Fruit fly (Drosophila melanogaster) whole organism, embryonic: ENCODE data around the gene CG14302.

Source experiments
- BEAF-32 ChIP-seq: fragments of 200-800 bp; sonication (Bioruptor generic); optimal IDR thresholded peaks from 3 replicates; lab custom pipeline; 2017; ENCODE audit warnings: missing biosample characterization, missing genetic modification characterization, mild to moderate bottlenecking, moderate library complexity, missing genetic modification reagents
- CG10462 ChIP-seq: fragments of 200-800 bp; sonication (Bioruptor generic); optimal IDR thresholded peaks from 2 replicates; lab custom pipeline; 2016; ENCODE audit warnings: missing biosample characterization, missing genetic modification characterization
- CG10959 ChIP-seq: fragments of 200-800 bp; sonication (Bioruptor generic); IDR thresholded peaks from 2 replicates; pipeline ENCODE4 v1.3.6; 2022; ENCODE audit warnings: missing biosample characterization, missing genetic modification characterization
- CG11093 ChIP-seq: fragments of 200-800 bp; sonication (Bioruptor generic); IDR thresholded peaks from 3 replicates; pipeline ENCODE4 v1.3.6; 2022; ENCODE audit warnings: missing biosample characterization, missing genetic modification characterization
- CG11398 ChIP-seq: fragments of 200-800 bp; sonication (Bioruptor generic); optimal IDR thresholded peaks from 2 replicates; lab custom pipeline; 2016; ENCODE audit warnings: missing biosample characterization, missing genetic modification characterization
- CG11504 ChIP-seq: fragments of 200-800 bp; sonication (Bioruptor generic); optimal IDR thresholded peaks from 3 replicates; lab custom pipeline; 2019; ENCODE audit warnings: missing biosample characterization, mild to moderate bottlenecking, missing genetic modification characterization, moderate library complexity
- CG12236 ChIP-seq: fragments of 200-800 bp; sonication (Bioruptor generic); optimal IDR thresholded peaks from 2 replicates; lab custom pipeline; 2016; ENCODE audit warnings: missing biosample characterization, missing genetic modification characterization
- CG14710 ChIP-seq: fragments of 200-800 bp; sonication (Bioruptor generic); optimal IDR thresholded peaks from 3 replicates; lab custom pipeline; 2019; ENCODE audit warnings: missing biosample characterization, mild to moderate bottlenecking, missing genetic modification characterization, moderate library complexity
- CG1602 ChIP-seq: fragments of 200-800 bp; sonication (Bioruptor generic); optimal IDR thresholded peaks from 3 replicates; lab custom pipeline; 2016; ENCODE audit warnings: missing biosample characterization, missing genetic modification characterization
- CG16779 ChIP-seq: fragments of 200-800 bp; sonication (Bioruptor generic); IDR thresholded peaks from 2 replicates; pipeline ENCODE4 v1.3.6; 2022; ENCODE audit warnings: missing biosample characterization, missing genetic modification characterization
- CG16863 ChIP-seq: fragments of 200-800 bp; sonication (Bioruptor generic); optimal IDR thresholded peaks from 3 replicates; lab custom pipeline; 2016; ENCODE audit warnings: missing biosample characterization, missing genetic modification characterization
- CG17802 ChIP-seq: fragments of 200-800 bp; sonication (Bioruptor generic); optimal IDR thresholded peaks from 2 replicates; lab custom pipeline; 2018; ENCODE audit warnings: missing biosample characterization, mild to moderate bottlenecking, missing genetic modification characterization, moderate library complexity
- CG17912 ChIP-seq: fragments of 200-800 bp; sonication (Bioruptor generic); optimal IDR thresholded peaks from 2 replicates; lab custom pipeline; 2018; ENCODE audit warnings: missing biosample characterization, mild to moderate bottlenecking, missing genetic modification characterization
- CG32772 ChIP-seq: fragments of 200-800 bp; sonication (Bioruptor generic); IDR thresholded peaks from 2 replicates; pipeline ENCODE4 v1.3.6; 2022; ENCODE audit warnings: missing biosample characterization, missing genetic modification characterization
- CG4617 ChIP-seq: fragments of 200-800 bp; sonication (Bioruptor generic); optimal IDR thresholded peaks from 3 replicates; lab custom pipeline; 2016; ENCODE audit warnings: missing biosample characterization, missing genetic modification characterization, borderline replicate concordance
- CG4730 ChIP-seq: fragments of 200-800 bp; sonication (Bioruptor generic); IDR thresholded peaks from 2 replicates; pipeline ENCODE4 v1.3.6; 2022; ENCODE audit warnings: missing biosample characterization, missing genetic modification characterization
- CG4854 ChIP-seq: fragments of 200-800 bp; sonication (Bioruptor generic); optimal IDR thresholded peaks from 2 replicates; lab custom pipeline; 2016; ENCODE audit warnings: missing biosample characterization, missing genetic modification characterization, inconsistent platforms
- CG7928 ChIP-seq: fragments of 200-800 bp; sonication (Bioruptor generic); optimal IDR thresholded peaks from 2 replicates; lab custom pipeline; 2017; ENCODE audit warnings: missing biosample characterization, mild to moderate bottlenecking, missing genetic modification characterization
- CoRest ChIP-seq: fragments of 200-800 bp; sonication (Bioruptor generic); optimal IDR thresholded peaks from 3 replicates; lab custom pipeline; 2018; ENCODE audit warnings: missing biosample characterization, mild to moderate bottlenecking, missing genetic modification characterization, moderate library complexity
- CrebB ChIP-seq: fragments of 200-800 bp; sonication (Bioruptor generic); optimal IDR thresholded peaks from 3 replicates; lab custom pipeline; 2018; ENCODE audit warnings: missing biosample characterization, mild to moderate bottlenecking, missing genetic modification characterization
- Dad ChIP-seq: fragments of 200-800 bp; sonication (Bioruptor generic); optimal IDR thresholded peaks from 3 replicates; lab custom pipeline; 2016; ENCODE audit warnings: missing biosample characterization, missing genetic modification characterization
- Dbx ChIP-seq: fragments of 200-800 bp; sonication (Bioruptor generic); IDR thresholded peaks from 3 replicates; pipeline ENCODE4 v1.3.6; 2022; ENCODE audit warnings: missing biosample characterization, missing genetic modification characterization
- Dek ChIP-seq: fragments of 200-800 bp; sonication (Bioruptor generic); optimal IDR thresholded peaks from 3 replicates; lab custom pipeline; 2019; ENCODE audit warnings: missing biosample characterization, mild to moderate bottlenecking, missing genetic modification characterization, moderate library complexity
- E2f1 ChIP-seq: fragments of 200-800 bp; sonication (Bioruptor generic); IDR thresholded peaks from 2 replicates; pipeline ENCODE4 v1.3.6; 2022; ENCODE audit warnings: missing biosample characterization, missing genetic modification characterization
- E2f2 ChIP-seq: fragments of 200-800 bp; sonication (Bioruptor generic); IDR thresholded peaks from 2 replicates; pipeline ENCODE4 v1.3.6; 2022; ENCODE audit warnings: missing biosample characterization, missing genetic modification characterization
- Ets65A ChIP-seq: fragments of 200-800 bp; sonication (Bioruptor generic); peaks from one replicate; lab custom pipeline; 2016; ENCODE audit warnings: missing biosample characterization, missing genetic modification characterization
- Ets97D ChIP-seq: fragments of 200-800 bp; sonication (Bioruptor generic); optimal IDR thresholded peaks from 3 replicates; lab custom pipeline; 2016; ENCODE audit warnings: missing biosample characterization, missing genetic modification characterization
- Gsc ChIP-seq: fragments of 200-800 bp; sonication (Bioruptor generic); IDR thresholded peaks from 2 replicates; pipeline ENCODE4 v1.3.6; 2022; ENCODE audit warnings: missing biosample characterization, missing genetic modification characterization
- HLH54F ChIP-seq: fragments of 200-800 bp; sonication (Bioruptor generic); optimal IDR thresholded peaks from 3 replicates; lab custom pipeline; 2016; ENCODE audit warnings: missing biosample characterization, missing genetic modification characterization
- MESR4 ChIP-seq: fragments of 200-800 bp; sonication (Bioruptor generic); optimal IDR thresholded peaks from 2 replicates; lab custom pipeline; 2018; ENCODE audit warnings: missing biosample characterization, mild to moderate bottlenecking, missing genetic modification characterization, moderate library complexity
- Mad ChIP-seq: fragments of 200-800 bp; sonication (Bioruptor generic); optimal IDR thresholded peaks from 2 replicates; lab custom pipeline; 2016; ENCODE audit warnings: missing biosample characterization, missing genetic modification characterization
- Med ChIP-seq: fragments of 200-800 bp; sonication (Bioruptor generic); peaks from one replicate; lab custom pipeline; 2016; ENCODE audit warnings: missing biosample characterization, missing genetic modification characterization, mild to moderate bottlenecking, inconsistent platforms, moderate library complexity
- Oli ChIP-seq: fragments of 200-800 bp; sonication (Bioruptor generic); optimal IDR thresholded peaks from 2 replicates; lab custom pipeline; 2018; ENCODE audit warnings: missing biosample characterization, mild to moderate bottlenecking, missing genetic modification characterization, moderate library complexity
- Scr ChIP-seq: fragments of 200-800 bp; sonication (Bioruptor generic); IDR thresholded peaks from 2 replicates; pipeline ENCODE4 v1.3.6; 2022; ENCODE audit warnings: missing biosample characterization, missing genetic modification characterization; ENCODE audit not compliant: partially characterized antibody
- abd-A ChIP-seq: fragments of 200-800 bp; sonication (Bioruptor generic); optimal IDR thresholded peaks from 3 replicates; lab custom pipeline; 2019; ENCODE audit warnings: missing biosample characterization, mild to moderate bottlenecking, missing genetic modification characterization, moderate library complexity
- dimm ChIP-seq: fragments of 200-800 bp; sonication (Bioruptor generic); IDR thresholded peaks from 2 replicates; pipeline ENCODE4 v1.3.6; 2022; ENCODE audit warnings: missing biosample characterization, missing genetic modification characterization
- fd96Cb ChIP-seq: fragments of 200-800 bp; sonication (Bioruptor generic); optimal IDR thresholded peaks from 2 replicates; lab custom pipeline; 2018; ENCODE audit warnings: missing biosample characterization, mild to moderate bottlenecking, missing genetic modification characterization, moderate library complexity
- gcm2 ChIP-seq: fragments of 200-800 bp; sonication (Bioruptor generic); optimal IDR thresholded peaks from 2 replicates; lab custom pipeline; 2016; ENCODE audit warnings: missing biosample characterization, missing genetic modification characterization
- inv ChIP-seq: fragments of 200-800 bp; sonication (Bioruptor generic); IDR thresholded peaks from 2 replicates; pipeline ENCODE4 v1.3.6; 2022; ENCODE audit warnings: missing biosample characterization, missing genetic modification characterization; ENCODE audit not compliant: partially characterized antibody
- jing ChIP-seq: fragments of 200-800 bp; sonication (Bioruptor generic); optimal IDR thresholded peaks from 2 replicates; lab custom pipeline; 2018; ENCODE audit warnings: missing biosample characterization, mild to moderate bottlenecking, missing genetic modification characterization
- kay ChIP-seq: fragments of 200-800 bp; sonication (Bioruptor generic); optimal IDR thresholded peaks from 2 replicates; lab custom pipeline; 2016; ENCODE audit warnings: missing biosample characterization, missing genetic modification characterization
- luna ChIP-seq: fragments of 200-800 bp; sonication (Bioruptor generic); optimal IDR thresholded peaks from 2 replicates; lab custom pipeline; 2016; ENCODE audit warnings: missing biosample characterization, missing genetic modification characterization
- mam ChIP-seq: fragments of 200-800 bp; sonication (Bioruptor generic); optimal IDR thresholded peaks from 3 replicates; lab custom pipeline; 2016; ENCODE audit warnings: missing biosample characterization, missing genetic modification characterization
- mirr ChIP-seq: fragments of 200-800 bp; sonication (Bioruptor generic); optimal IDR thresholded peaks from 3 replicates; lab custom pipeline; 2018; ENCODE audit warnings: missing biosample characterization, mild to moderate bottlenecking, missing genetic modification characterization
- nerfin-1 ChIP-seq: fragments of 200-800 bp; sonication (Bioruptor generic); optimal IDR thresholded peaks from 3 replicates; lab custom pipeline; 2019; ENCODE audit warnings: missing biosample characterization, mild to moderate bottlenecking, missing genetic modification characterization, moderate library complexity
- pfk ChIP-seq: fragments of 200-800 bp; sonication (Bioruptor generic); optimal IDR thresholded peaks from 2 replicates; lab custom pipeline; 2018; ENCODE audit warnings: missing biosample characterization, mild to moderate bottlenecking, missing genetic modification characterization, moderate library complexity
- pum ChIP-seq: fragments of 200-800 bp; sonication (Bioruptor generic); optimal IDR thresholded peaks from 2 replicates; lab custom pipeline; 2016; ENCODE audit warnings: missing biosample characterization, missing genetic modification characterization
- run ChIP-seq: fragments of 200-800 bp; sonication (Bioruptor generic); optimal IDR thresholded peaks from 3 replicates; lab custom pipeline; 2018; ENCODE audit warnings: missing biosample characterization, mild to moderate bottlenecking, missing genetic modification characterization
- salm ChIP-seq: fragments of 200-800 bp; sonication (Bioruptor generic); optimal IDR thresholded peaks from 2 replicates; lab custom pipeline; 2018; ENCODE audit warnings: missing biosample characterization, mild to moderate bottlenecking, missing genetic modification characterization

Gene CG14302

DNA sequence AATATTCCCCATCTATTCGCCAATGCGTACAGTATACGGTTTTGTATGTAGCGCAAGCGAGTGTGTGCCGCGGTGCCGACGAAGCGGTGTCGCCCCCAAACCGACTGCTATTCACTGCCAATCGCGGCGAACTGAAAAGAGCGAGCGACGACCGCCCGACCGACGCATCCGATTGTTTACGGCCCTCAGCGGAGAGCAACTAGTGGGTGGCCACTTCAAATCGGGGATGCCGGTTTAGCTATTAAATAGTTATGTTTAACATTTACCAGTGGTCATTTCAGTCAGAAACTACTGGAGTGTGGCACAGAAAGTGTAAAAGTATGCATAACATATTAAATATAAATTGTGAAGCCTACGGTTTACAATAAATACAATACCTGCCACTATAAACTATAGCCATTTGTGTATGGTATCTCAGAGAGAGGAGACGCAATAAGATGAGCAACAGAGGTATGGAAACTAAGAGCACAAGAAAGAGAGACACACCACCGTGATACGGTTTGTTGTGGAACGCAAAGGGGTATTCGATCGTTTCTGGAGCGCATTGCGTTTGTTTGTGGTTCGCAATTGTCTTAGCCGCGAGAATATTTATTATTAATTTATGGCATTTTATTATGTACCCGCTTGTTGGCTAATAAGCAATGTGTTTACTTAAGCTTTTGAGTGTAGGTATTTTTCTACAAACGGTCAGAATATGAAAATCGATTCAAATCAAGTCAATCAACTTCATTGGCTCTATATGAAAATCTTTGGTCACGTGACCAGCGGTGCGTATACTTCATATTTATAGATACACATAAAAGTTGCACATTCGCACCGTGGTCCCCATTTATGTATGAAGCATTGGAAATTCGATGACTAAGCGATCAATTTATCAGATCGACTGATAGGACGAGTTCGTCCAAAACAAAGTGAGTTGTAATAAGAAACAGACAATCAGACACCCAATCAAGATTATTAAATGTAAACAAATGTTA lies 7.8 kb downstream of the CG14302 start (continued):
- TF ChIP-seq Scr (GFP tag; lab: Robert Waterston, UW) (no peak), CG11504 (tag; lab: Kevin White, UChicago) (no peak), CG14710 (tag; lab: Kevin White, UChicago) (no peak), Ets65A (GFP tag; lab: Kevin White, UChicago) (peak; percentile 61), Gsc (GFP tag; lab: Robert Waterston, UW) (no peak), Ets97D (GFP tag; lab: Kevin White, UChicago) (no peak), BEAF-32 (GFP tag; lab: Kevin White, UChicago) (peak; percentile 0), gcm2 (GFP tag; lab: Kevin White, UChicago) (no peak), CG1602 (GFP tag; lab: Kevin White, UChicago) (no peak), CG11093 (GFP tag; lab: Robert Waterston, UW) (no peak), CG32772 (GFP tag; lab: Robert Waterston, UW) (no peak), Dad (GFP tag; lab: Kevin White, UChicago) (no peak), nerfin-1 (tag; lab: Kevin White, UChicago) (no peak), CG11398 (GFP tag; lab: Kevin White, UChicago) (no peak), E2f2 (GFP tag; lab: Robert Waterston, UW) (0 out of 2 replicates have a peak, but pooled peaks have one; percentile 7), dimm (no peak), E2f1 (GFP tag; lab: Robert Waterston, UW) (no peak), luna (GFP tag; lab: Kevin White, UChicago) (no peak), Med (GFP tag; lab: Kevin White, UChicago) (peak; percentile 83), Dbx (peak; percentile 45; the same call in 1 of the 3 replicates), Dek (tag; lab: Kevin White, UChicago) (no peak), kay (GFP tag; lab: Kevin White, UChicago) (no peak), CG17802 (tag; lab: Kevin White, UChicago) (no peak), CG12236 (GFP tag; lab: Kevin White, UChicago) (no peak), mirr (GFP tag; lab: Kevin White, UChicago) (no peak), CG10959 (GFP tag; lab: Robert Waterston, UW) (no peak), mam (GFP tag; lab: Kevin White, UChicago) (no peak), MESR4 (no peak), CG4730 (GFP tag; lab: Robert Waterston, UW) (no peak), CG17912 (no peak), HLH54F (GFP tag; lab: Kevin White, UChicago) (no peak), CG10462 (GFP tag; lab: Kevin White, UChicago) (no peak), inv (GFP tag; lab: Robert Waterston, UW) (peak; percentile 0; the same call in 1 of the 2 replicates), CG4617 (GFP tag; lab: Kevin White, UChicago) (no peak), run (tag; lab: Kevin White, UChicago) (no peak), abd-A (tag; lab: Kevin White, UChicago) (peak; percentile 88), CG4854 (GFP tag; lab: Kevin White, UChicago) (no peak), CG16779 (GFP tag; lab: Robert Waterston, UW) (no peak), CrebB (tag; lab: Kevin White, UChicago) (no peak), salm (tag; lab: Kevin White, UChicago) (no peak), pum (no peak), CG16863 (GFP tag; lab: Kevin White, UChicago) (no peak), pfk (GFP tag; lab: Kevin White, UChicago) (no peak), fd96Cb (tag; lab: Kevin White, UChicago) (no peak), Oli (tag; lab: Kevin White, UChicago) (no peak), jing (GFP tag; lab: Kevin White, UChicago) (no peak), CoRest (tag; lab: Kevin White, UChicago) (no peak), Mad (GFP tag; lab: Kevin White, UChicago) (no peak), CG7928 (GFP tag; lab: Kevin White, UChicago) (no peak)
